Fruit fly (Drosophila melanogaster) whole organism, embryonic: ENCODE data around the gene rngo.
A peak's percentile ranks its signal among the peaks of the same experiment; 100 is the strongest.

Experiments used
- ATbp ChIP-seq: fragments of 200-800 bp; sonication (Bioruptor generic); optimal IDR thresholded peaks from 2 replicates; lab custom pipeline; 2017; ENCODE audit warnings: missing biosample characterization, mild to moderate bottlenecking, missing genetic modification characterization, missing genetic modification reagents
- Awh ChIP-seq: fragments of 200-800 bp; sonication (Bioruptor generic); IDR thresholded peaks from 2 replicates; pipeline ENCODE4, ENCODE4 v1.3.6; 2022; ENCODE audit warnings: missing biosample characterization, missing genetic modification characterization
- CG10209 ChIP-seq: fragments of 200-800 bp; sonication (Bioruptor generic); optimal IDR thresholded peaks from 3 replicates; lab custom pipeline; 2017; ENCODE audit warnings: missing biosample characterization, mild to moderate bottlenecking, missing genetic modification characterization, missing genetic modification reagents
- CG12299 ChIP-seq: fragments of 200-800 bp; sonication (Bioruptor generic); optimal IDR thresholded peaks from 2 replicates; lab custom pipeline; 2018; ENCODE audit warnings: missing biosample characterization, mild to moderate bottlenecking, missing genetic modification characterization
- CG12659 ChIP-seq: fragments of 200-800 bp; sonication (Bioruptor generic); optimal IDR thresholded peaks from 3 replicates; lab custom pipeline; 2017; ENCODE audit warnings: mild to moderate bottlenecking, missing biosample characterization, missing genetic modification reagents, missing genetic modification characterization
- CG15269 ChIP-seq: fragments of 200-800 bp; sonication (Bioruptor generic); optimal IDR thresholded peaks from 2 replicates; lab custom pipeline; 2018; ENCODE audit warnings: missing biosample characterization, mild to moderate bottlenecking, missing genetic modification characterization, moderate library complexity
- CG15601 ChIP-seq: fragments of 200-800 bp; sonication (Bioruptor generic); optimal IDR thresholded peaks from 3 replicates; lab custom pipeline; 2019; ENCODE audit warnings: missing biosample characterization, mild to moderate bottlenecking, missing genetic modification characterization, moderate library complexity
- CG17829 ChIP-seq: fragments of 200-800 bp; optimal IDR thresholded peaks from 2 replicates; lab custom pipeline; 2019; ENCODE audit warnings: missing biosample characterization, mild to moderate bottlenecking, missing genetic modification characterization, moderate library complexity
- CG30020 ChIP-seq: fragments of 200-800 bp; optimal IDR thresholded peaks from 2 replicates; lab custom pipeline; 2019; ENCODE audit warnings: missing biosample characterization, mild to moderate bottlenecking, missing genetic modification characterization, moderate library complexity
- CG30403 ChIP-seq: fragments of 200-800 bp; sonication (Bioruptor generic); optimal IDR thresholded peaks from 3 replicates; lab custom pipeline; 2016; ENCODE audit warnings: missing biosample characterization, missing genetic modification characterization
- CG4617 ChIP-seq: fragments of 200-800 bp; sonication (Bioruptor generic); optimal IDR thresholded peaks from 3 replicates; lab custom pipeline; 2016; ENCODE audit warnings: missing biosample characterization, missing genetic modification characterization, borderline replicate concordance
- CG4730 ChIP-seq: fragments of 200-800 bp; sonication (Bioruptor generic); IDR thresholded peaks from 2 replicates; pipeline ENCODE4 v1.3.6; 2022; ENCODE audit warnings: missing biosample characterization, missing genetic modification characterization
- CG7271 ChIP-seq: fragments of 200-800 bp; sonication (Bioruptor generic); optimal IDR thresholded peaks from 2 replicates; lab custom pipeline; 2018; ENCODE audit warnings: missing biosample characterization, mild to moderate bottlenecking, missing genetic modification characterization, moderate library complexity
- CG7928 ChIP-seq: fragments of 200-800 bp; sonication (Bioruptor generic); optimal IDR thresholded peaks from 2 replicates; lab custom pipeline; 2017; ENCODE audit warnings: missing biosample characterization, mild to moderate bottlenecking, missing genetic modification characterization
- CG7963 ChIP-seq: fragments of 200-800 bp; sonication (Bioruptor generic); IDR thresholded peaks from 3 replicates; pipeline ENCODE4 v1.3.6; 2022; ENCODE audit warnings: missing biosample characterization, missing genetic modification characterization; ENCODE audit not compliant: partially characterized antibody
- CG7987 ChIP-seq: fragments of 200-800 bp; sonication (Bioruptor generic); optimal IDR thresholded peaks from 2 replicates; lab custom pipeline; 2018; ENCODE audit warnings: missing biosample characterization, mild to moderate bottlenecking, missing genetic modification characterization, moderate library complexity
- D19A ChIP-seq: fragments of 200-800 bp; optimal IDR thresholded peaks from 3 replicates; lab custom pipeline; 2019; ENCODE audit warnings: missing biosample characterization, mild to moderate bottlenecking, missing genetic modification characterization, moderate library complexity
- Dll ChIP-seq: fragments of 200-800 bp; sonication (Bioruptor generic); IDR thresholded peaks from 4 replicates; pipeline ENCODE4 v1.3.6; 2022; ENCODE audit warnings: missing biosample characterization, missing genetic modification characterization; ENCODE audit not compliant: partially characterized antibody
- Doc3 ChIP-seq: fragments of 200-800 bp; sonication (Bioruptor generic); IDR thresholded peaks from 3 replicates; pipeline ENCODE4 v1.3.6; 2022; ENCODE audit warnings: missing biosample characterization, missing genetic modification characterization; ENCODE audit not compliant: partially characterized antibody
- Dp ChIP-seq: fragments of 200-800 bp; sonication (Bioruptor generic); optimal IDR thresholded peaks from 2 replicates; lab custom pipeline; 2018; ENCODE audit warnings: missing biosample characterization, mild to moderate bottlenecking, missing genetic modification characterization, moderate library complexity
- Fer3 ChIP-seq: fragments of 200-800 bp; sonication (Bioruptor generic); optimal IDR thresholded peaks from 2 replicates; lab custom pipeline; 2018; ENCODE audit warnings: missing biosample characterization, mild to moderate bottlenecking, missing genetic modification characterization, moderate library complexity
- Hey ChIP-seq: fragments of 200-800 bp; sonication (Bioruptor generic); optimal IDR thresholded peaks from 3 replicates; lab custom pipeline; 2018; ENCODE audit warnings: missing biosample characterization, mild to moderate bottlenecking, missing genetic modification characterization
- Lpt ChIP-seq: fragments of >200 bp; optimal IDR thresholded peaks from 2 replicates; lab custom pipeline; 2018; ENCODE audit warnings: missing biosample characterization, missing genetic modification characterization
- Nf-YC ChIP-seq: fragments of 200-800 bp; optimal IDR thresholded peaks from 3 replicates; lab custom pipeline; 2019; ENCODE audit warnings: missing biosample characterization, mild to moderate bottlenecking, missing genetic modification characterization, moderate library complexity
- Scr ChIP-seq: fragments of 200-800 bp; sonication (Bioruptor generic); IDR thresholded peaks from 2 replicates; pipeline ENCODE4 v1.3.6; 2022; ENCODE audit warnings: missing biosample characterization, missing genetic modification characterization; ENCODE audit not compliant: partially characterized antibody
- abd-A ChIP-seq: fragments of 200-800 bp; sonication (Bioruptor generic); optimal IDR thresholded peaks from 3 replicates; lab custom pipeline; 2019; ENCODE audit warnings: missing biosample characterization, mild to moderate bottlenecking, missing genetic modification characterization, moderate library complexity
- cad ChIP-seq: fragments of >200 bp; optimal IDR thresholded peaks from 2 replicates; lab custom pipeline; 2017; ENCODE audit warnings: missing biosample characterization, missing genetic modification characterization
- cg ChIP-seq: fragments of 200-800 bp; sonication (Bioruptor generic); optimal IDR thresholded peaks from 3 replicates; lab custom pipeline; 2019; ENCODE audit warnings: missing biosample characterization, mild to moderate bottlenecking, missing genetic modification characterization, moderate library complexity
- chif ChIP-seq, 2 experiments: fragments of 200-800 bp; sonication (Bioruptor generic); optimal IDR thresholded peaks; 3 replicates each; lab custom pipeline; 2016; ENCODE audit warnings: missing biosample characterization in 2 of 2, missing genetic modification characterization in 2 of 2
- chinmo ChIP-seq: fragments of 200-800 bp; sonication (Bioruptor generic); IDR thresholded peaks from 4 replicates; pipeline ENCODE4 v1.3.6; 2022; ENCODE audit warnings: missing biosample characterization, missing genetic modification characterization; ENCODE audit not compliant: partially characterized antibody
- danr ChIP-seq: fragments of 200-800 bp; sonication (Bioruptor generic); IDR thresholded peaks from 2 replicates; pipeline ENCODE4 v1.3.6; 2022; ENCODE audit warnings: missing biosample characterization, missing genetic modification characterization
- dmrt11E ChIP-seq: fragments of 200-800 bp; sonication (Bioruptor generic); optimal IDR thresholded peaks from 3 replicates; lab custom pipeline; 2018; ENCODE audit warnings: missing biosample characterization, mild to moderate bottlenecking, missing genetic modification characterization, moderate library complexity
- emc ChIP-seq: fragments of 200-800 bp; sonication (Bioruptor generic); optimal IDR thresholded peaks from 2 replicates; lab custom pipeline; 2016; ENCODE audit warnings: missing biosample characterization, missing genetic modification characterization
- fd102C ChIP-seq: fragments of 200-800 bp; sonication (Bioruptor generic); optimal IDR thresholded peaks from 2 replicates; lab custom pipeline; 2018; ENCODE audit warnings: missing biosample characterization, mild to moderate bottlenecking, missing genetic modification characterization, moderate library complexity
- knrl ChIP-seq: fragments of 200-800 bp; sonication (Bioruptor generic); IDR thresholded peaks from 3 replicates; pipeline ENCODE4 v1.3.6; 2022; ENCODE audit warnings: missing biosample characterization, missing genetic modification characterization; ENCODE audit not compliant: partially characterized antibody
- lbe ChIP-seq: fragments of 200-800 bp; sonication (Bioruptor generic); optimal IDR thresholded peaks from 2 replicates; lab custom pipeline; 2016; ENCODE audit warnings: missing biosample characterization, mild to moderate bottlenecking, missing genetic modification characterization
- lola ChIP-seq, 3 experiments: fragments of >200 bp in 2 of 3; fragments of 200-800 bp in 1 of 3; sonication (Bioruptor generic) in 1 of 3; optimal IDR thresholded peaks; 2 replicates each; lab custom pipeline; 2017 to 2019; ENCODE audit warnings: missing biosample characterization in 3 of 3, missing genetic modification characterization in 3 of 3, mild to moderate bottlenecking in 1 of 3, moderate library complexity in 1 of 3
- luna ChIP-seq: fragments of 200-800 bp; sonication (Bioruptor generic); optimal IDR thresholded peaks from 2 replicates; lab custom pipeline; 2016; ENCODE audit warnings: missing biosample characterization, missing genetic modification characterization
- otp ChIP-seq: fragments of 200-800 bp; sonication (Bioruptor generic); IDR thresholded peaks from 3 replicates; pipeline ENCODE4, ENCODE4 v1.3.6; 2022; ENCODE audit warnings: missing biosample characterization, missing genetic modification characterization
- peb ChIP-seq: fragments of 200-800 bp; sonication (Bioruptor generic); IDR thresholded peaks from 2 replicates; pipeline ENCODE4 v1.3.6; 2022; ENCODE audit warnings: missing biosample characterization, missing genetic modification characterization
- sqz ChIP-seq: fragments of 200-800 bp; sonication (Bioruptor generic); optimal IDR thresholded peaks from 3 replicates; lab custom pipeline; 2018; ENCODE audit warnings: missing biosample characterization, mild to moderate bottlenecking, missing genetic modification characterization
- sug ChIP-seq: fragments of 200-800 bp; optimal IDR thresholded peaks from 2 replicates; lab custom pipeline; 2019; ENCODE audit warnings: missing biosample characterization, mild to moderate bottlenecking, missing genetic modification characterization, moderate library complexity
- tap ChIP-seq: fragments of 200-800 bp; optimal IDR thresholded peaks from 3 replicates; lab custom pipeline; 2019; ENCODE audit warnings: missing biosample characterization, mild to moderate bottlenecking, missing genetic modification characterization, moderate library complexity
- tll ChIP-seq, 2 experiments: fragments of 200-800 bp in 1 of 2; fragments of >200 bp in 1 of 2; sonication (Bioruptor generic) in 1 of 2; optimal IDR thresholded peaks; 2 replicates each; lab custom pipeline; 2017 to 2019; ENCODE audit warnings: missing biosample characterization in 2 of 2, missing genetic modification characterization in 2 of 2, mild to moderate bottlenecking in 1 of 2, moderate library complexity in 1 of 2
- vfl ChIP-seq: fragments of 200-800 bp; sonication (Bioruptor generic); optimal IDR thresholded peaks from 2 replicates; lab custom pipeline; 2016; ENCODE audit warnings: missing biosample characterization, missing genetic modification characterization
- wdn ChIP-seq: fragments of 200-800 bp; sonication (Bioruptor generic); IDR thresholded peaks from 2 replicates; pipeline ENCODE4 v1.3.6; 2022; ENCODE audit warnings: missing biosample characterization, missing genetic modification characterization
- zf30C ChIP-seq: fragments of 200-800 bp; sonication (Bioruptor generic); optimal IDR thresholded peaks from 3 replicates; lab custom pipeline; 2018; ENCODE audit warnings: missing biosample characterization, mild to moderate bottlenecking, missing genetic modification characterization

The rngo gene

DNA sequence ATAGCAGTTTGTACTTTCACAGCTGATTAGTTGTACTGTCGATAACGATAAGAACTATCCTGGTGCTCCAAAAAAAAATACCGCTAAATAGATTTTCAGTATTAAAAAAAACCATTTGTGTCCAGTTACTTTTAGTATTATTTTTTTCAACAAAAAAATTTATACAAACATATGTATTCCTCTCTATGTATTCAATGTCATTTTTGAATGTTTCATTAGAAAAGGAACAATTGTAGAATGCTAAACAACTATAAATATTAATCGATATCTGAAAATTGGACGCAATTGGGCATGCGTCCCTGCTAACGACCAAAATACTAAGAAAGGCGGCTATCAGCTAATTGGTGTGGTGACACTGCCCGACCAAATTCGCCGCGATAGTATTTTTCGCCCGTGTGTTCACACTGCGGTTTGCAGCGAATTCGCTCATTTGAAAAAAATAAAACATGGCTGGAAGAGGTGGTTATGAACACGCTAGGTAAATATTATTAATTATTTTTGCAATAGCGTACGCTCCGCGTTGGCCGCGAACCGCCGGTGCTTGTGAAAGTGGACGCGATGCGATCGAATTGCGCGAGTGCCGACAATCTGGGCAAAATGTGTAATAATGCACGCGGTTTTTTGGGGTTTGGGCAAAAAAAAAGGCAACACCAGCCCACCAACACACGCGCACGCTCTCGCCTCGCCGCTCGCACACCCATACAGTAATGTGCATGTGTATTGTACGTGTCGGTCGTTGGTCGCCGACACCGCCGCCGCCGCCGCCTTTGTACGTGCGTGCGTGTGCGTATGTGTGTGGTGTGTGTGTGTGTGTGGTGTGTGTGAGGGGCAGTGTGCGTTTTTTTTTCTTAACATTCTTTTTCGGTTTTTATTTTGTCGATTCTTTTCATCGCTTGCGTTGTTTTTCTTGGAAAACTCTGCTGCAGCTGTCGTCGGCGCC, 7.3 kb downstream of the rngo start, which contains the start of the genes CG34015 and eIF4H1 (continued):
- peak; percentile 66; the same call in 2 of the 4 replicates for TF ChIP-seq chinmo (GFP tag; lab: Robert Waterston, UW)
- no peak for TF ChIP-seq CG10209
- no peak for TF ChIP-seq zf30C (GFP tag; lab: Kevin White, UChicago)
- no peak for TF ChIP-seq CG7928 (GFP tag; lab: Kevin White, UChicago)
- TF ChIP-seq danr (GFP tag; lab: Robert Waterston, UW): no peak
- TF ChIP-seq cad (GFP tag; lab: Kevin White, UChicago): no peak
- no peak for TF ChIP-seq wdn (GFP tag; lab: Robert Waterston, UW)
- no peak for TF ChIP-seq peb
- no peak for TF ChIP-seq CG7271 (tag; lab: Kevin White, UChicago)
- TF ChIP-seq chif (GFP tag; optimal IDR thresholded peaks at IDR 0.05; lab: Kevin White, UChicago): no peak
- TF ChIP-seq CG30020 (tag; lab: Kevin White, UChicago): peak; percentile 34
- peak; percentile 10 for TF ChIP-seq Nf-YC
- TF ChIP-seq CG30403 (GFP tag; lab: Kevin White, UChicago): no peak
- TF ChIP-seq fd102C (GFP tag; lab: Kevin White, UChicago): no peak
- TF ChIP-seq Scr (GFP tag; lab: Robert Waterston, UW): peak; percentile 65
- peak; percentile 53; the same call in 1 of the 3 replicates for TF ChIP-seq Doc3 (GFP tag; lab: Robert Waterston, UW)
- peak; percentile 55 for TF ChIP-seq CG12659 (GFP tag; lab: Kevin White, UChicago)
- TF ChIP-seq otp: no peak
- TF ChIP-seq CG7987 (GFP tag; lab: Kevin White, UChicago): peak; percentile 22
- TF ChIP-seq Awh (GFP tag; lab: Robert Waterston, UW): no peak
- TF ChIP-seq cg (GFP tag; lab: Kevin White, UChicago): peak; percentile 99
- TF ChIP-seq Dp: peak; percentile 48
- TF ChIP-seq CG7963: no peak
- TF ChIP-seq luna (GFP tag; lab: Kevin White, UChicago): no peak
- TF ChIP-seq emc: no peak
- no peak for TF ChIP-seq ATbp (GFP tag; lab: Kevin White, UChicago)
- TF ChIP-seq tll (GFP tag; optimal IDR thresholded peaks at IDR 0.05; lab: Kevin White, UChicago): no peak
- peak; percentile 29 for TF ChIP-seq lbe
- TF ChIP-seq lola (GFP tag; optimal IDR thresholded peaks at IDR 0.05; lab: Kevin White, UChicago): peak in 1 of 3 experiments; percentile 33
- TF ChIP-seq knrl: peak; percentile 65
- no peak for TF ChIP-seq CG15269 (tag; lab: Kevin White, UChicago)
- no peak for TF ChIP-seq CG4730 (GFP tag; lab: Robert Waterston, UW)
- no peak for TF ChIP-seq Lpt (GFP tag; lab: Kevin White, UChicago)
- peak; percentile 76 for TF ChIP-seq Dll (GFP tag; lab: Robert Waterston, UW)
- no peak for TF ChIP-seq vfl (GFP tag; lab: Kevin White, UChicago)
- no peak for TF ChIP-seq Hey
- TF ChIP-seq dmrt11E (tag; lab: Kevin White, UChicago): no peak
- TF ChIP-seq CG4617 (GFP tag; lab: Kevin White, UChicago): no peak
- no peak for TF ChIP-seq D19A
- TF ChIP-seq CG12299 (tag; lab: Kevin White, UChicago): no peak
- TF ChIP-seq tap (tag; lab: Kevin White, UChicago): no peak
- TF ChIP-seq sqz (GFP tag; lab: Kevin White, UChicago): peak; percentile 97
- TF ChIP-seq CG15601 (tag; lab: Kevin White, UChicago): peak; percentile 50
- TF ChIP-seq CG17829 (tag; lab: Kevin White, UChicago): peak; percentile 21
- no peak for TF ChIP-seq Fer3
- TF ChIP-seq sug (tag; lab: Kevin White, UChicago): peak; percentile 7
- TF ChIP-seq abd-A: no peak
